Fruit fly (Drosophila melanogaster): ENCODE results near the gene CG31036.

The CG31036 gene

dm6 chr3R:29861432-29862249, 46.3 kb upstream of the CG31036 start, which contains the start of the genes CG15514 and RpS8 (continued):
- TF ChIP-seq Blimp-1 (GFP tag; optimal IDR thresholded peaks at IDR 0.05), result peak; percentile 50
- no peak for TF ChIP-seq CG10669 (GFP tag; optimal IDR thresholded peaks at IDR 0.05)
- no peak for TF ChIP-seq CG11294 (GFP tag; IDR thresholded peaks at IDR 0.05)
- TF ChIP-seq CG10631 (GFP tag; optimal IDR thresholded peaks at IDR 0.05), result no peak
- TF ChIP-seq pdm3 (GFP tag; optimal IDR thresholded peaks at IDR 0.05), result no peak
- peak; percentile 28 for TF ChIP-seq CG31627 (GFP tag; optimal IDR thresholded peaks at IDR 0.05)
- TF ChIP-seq CG6276 (GFP tag; optimal IDR thresholded peaks at IDR 0.05), result no peak
- TF ChIP-seq svp (GFP tag), result no peak
- peak; percentile 43 for TF ChIP-seq CG6792 (GFP tag; optimal IDR thresholded peaks at IDR 0.05)
- no peak for TF ChIP-seq CG16779 (tag; optimal IDR thresholded peaks at IDR 0.05)
- TF ChIP-seq Eip93F (GFP tag; optimal IDR thresholded peaks at IDR 0.05), result no peak
- TF ChIP-seq Hr38 (GFP tag; optimal IDR thresholded peaks at IDR 0.05), result no peak
- TF ChIP-seq ss (GFP tag; optimal IDR thresholded peaks at IDR 0.05), result peak; percentile 12 to 42
- no peak for TF ChIP-seq CG4318 (GFP tag; optimal IDR thresholded peaks at IDR 0.05)
- no peak for TF ChIP-seq Smox (GFP tag; optimal IDR thresholded peaks at IDR 0.05)
- TF ChIP-seq dac (GFP tag; optimal IDR thresholded peaks at IDR 0.05), result no peak
- no peak for TF ChIP-seq OdsH (GFP tag; optimal IDR thresholded peaks at IDR 0.05)
- no peak for TF ChIP-seq Met (GFP tag; optimal IDR thresholded peaks at IDR 0.05)
- peak; percentile 45 for TF ChIP-seq CG11762 (GFP tag; optimal IDR thresholded peaks at IDR 0.05; ENCODE audit: insufficient read depth)
- TF ChIP-seq Sox14 (GFP tag; optimal IDR thresholded peaks at IDR 0.05), result peak; percentile 10
- TF ChIP-seq Ets21C (GFP tag; optimal IDR thresholded peaks at IDR 0.05), result no peak
- no peak for TF ChIP-seq Eip75B (GFP tag; optimal IDR thresholded peaks at IDR 0.05)
- no peak for TF ChIP-seq Sox102F (GFP tag; optimal IDR thresholded peaks at IDR 0.05)
- TF ChIP-seq eg (GFP tag; IDR thresholded peaks at IDR 0.05), result no peak
- no peak for TF ChIP-seq dsx (GFP tag; optimal IDR thresholded peaks at IDR 0.05; ENCODE audit: poor library complexity, severe bottlenecking)
- no peak for TF ChIP-seq vri (GFP tag; optimal IDR thresholded peaks at IDR 0.05)
- TF ChIP-seq CG9139 (GFP tag; optimal IDR thresholded peaks at IDR 0.05), result no peak
- TF ChIP-seq CG32006 (GFP tag; optimal IDR thresholded peaks at IDR 0.05), result no peak
- TF ChIP-seq Eip78C (GFP tag), result peak; percentile 79
- TF ChIP-seq CG3919 (GFP tag; optimal IDR thresholded peaks at IDR 0.05), result peak; percentile 23
- TF ChIP-seq CG6808 (GFP tag; optimal IDR thresholded peaks at IDR 0.05), result no peak

DNA sequence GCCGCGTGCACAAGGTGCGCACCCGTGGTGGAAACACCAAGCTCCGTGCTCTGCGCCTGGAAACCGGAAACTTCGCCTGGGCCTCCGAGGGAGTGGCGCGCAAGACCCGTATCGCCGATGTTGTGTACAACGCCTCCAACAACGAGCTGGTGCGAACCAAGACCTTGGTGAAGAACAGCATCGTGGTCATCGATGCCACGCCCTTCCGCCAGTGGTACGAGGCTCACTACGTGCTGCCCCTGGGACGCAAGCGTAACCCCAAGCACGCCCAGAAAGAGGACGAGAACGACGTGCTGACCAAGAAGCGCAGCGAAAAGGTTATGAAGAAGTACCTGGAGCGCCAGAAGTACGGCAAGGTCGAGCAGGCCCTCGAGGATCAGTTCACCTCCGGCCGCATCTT, 45.1 kb upstream of the CG31036 start:
- TF ChIP-seq spab (GFP tag; optimal IDR thresholded peaks at IDR 0.05), result no peak
- TF ChIP-seq Met (GFP tag; optimal IDR thresholded peaks at IDR 0.05), result no peak
- no peak for TF ChIP-seq CG6854 (GFP tag; optimal IDR thresholded peaks at IDR 0.05)
- TF ChIP-seq dsx (GFP tag; optimal IDR thresholded peaks at IDR 0.05; ENCODE audit: poor library complexity, severe bottlenecking), result no peak
- no peak for TF ChIP-seq Gug (GFP tag; IDR thresholded peaks at IDR 0.05)
- TF ChIP-seq Hr38 (GFP tag; optimal IDR thresholded peaks at IDR 0.05), result no peak
- TF ChIP-seq Sox102F (GFP tag; optimal IDR thresholded peaks at IDR 0.05), result no peak
- no peak for TF ChIP-seq CG34406 (GFP tag; optimal IDR thresholded peaks at IDR 0.05)
- TF ChIP-seq achi (GFP tag; optimal IDR thresholded peaks at IDR 0.05), result no peak
- no peak for TF ChIP-seq CG3032 (tag; optimal IDR thresholded peaks at IDR 0.05)
- TF ChIP-seq CG31627 (GFP tag; optimal IDR thresholded peaks at IDR 0.05), result no peak
- no peak for TF ChIP-seq CG11762 (GFP tag; optimal IDR thresholded peaks at IDR 0.05; ENCODE audit: insufficient read depth)
- no peak for TF ChIP-seq CG10669 (GFP tag; optimal IDR thresholded peaks at IDR 0.05)
- no peak for TF ChIP-seq CG9139 (GFP tag; optimal IDR thresholded peaks at IDR 0.05)
- no peak for TF ChIP-seq CG8119 (GFP tag; IDR thresholded peaks at IDR 0.05)
- TF ChIP-seq CG8319 (GFP tag; optimal IDR thresholded peaks at IDR 0.05), result no peak
- TF ChIP-seq net (GFP tag; optimal IDR thresholded peaks at IDR 0.05), result no peak
- TF ChIP-seq Blimp-1 (GFP tag; optimal IDR thresholded peaks at IDR 0.05), result no peak
- TF ChIP-seq Eip93F (GFP tag; optimal IDR thresholded peaks at IDR 0.05), result no peak
- no peak for TF ChIP-seq Eip78C (GFP tag)

Data from whole organism, prepupa.